Worm (Caenorhabditis elegans): ENCODE results near the gene F13B6.3.

ce11 chrIV:7445236-7445635, 20.5 kb downstream of the F13B6.3 start, which contains the start of gene valv-1:
- TF ChIP-seq skn-1 (tag; optimal IDR thresholded peaks at IDR 0.05) (no peak), unc-62 (GFP tag; optimal IDR thresholded peaks at IDR 0.05) (no peak), ztf-11 (tag; optimal IDR thresholded peaks at IDR 0.05) (no peak)

Measured in whole organism, L2 larva.